Worm (Caenorhabditis elegans) whole organism, L1 larva: ENCODE data around the gene F36H5.8.

Experiments used
- F16B12.6 ChIP-seq: fragments of 150-350 bp; optimal IDR thresholded peaks from 2 replicates; lab custom pipeline; 2014; ENCODE audit warnings: missing biosample characterization, missing genetic modification characterization
- fkh-10 ChIP-seq: sonication (generic microtip); optimal IDR thresholded peaks from 2 replicates; lab custom pipeline; 2017; ENCODE audit warnings: missing biosample characterization, missing genetic modification reagents, missing genetic modification characterization
- isw-1 ChIP-seq: fragments of 200-800 bp; sonication (Bioruptor generic); IDR thresholded peaks from 2 replicates; pipeline ENCODE4 v1.3.6; 2022; ENCODE audit warnings: missing genetic modification characterization, missing compliant biosample characterization
- jun-1 ChIP-seq: fragments of 150-350 bp; optimal IDR thresholded peaks from 2 replicates; lab custom pipeline; 2014; ENCODE audit warnings: missing biosample characterization, missing genetic modification reagents, missing genetic modification characterization
- nhr-11 ChIP-seq: fragments of 150-350 bp; optimal IDR thresholded peaks from 2 replicates; lab custom pipeline; 2014; ENCODE audit warnings: missing biosample characterization, missing genetic modification characterization
- nhr-237 ChIP-seq: fragments of 150-350 bp; optimal IDR thresholded peaks from 2 replicates; lab custom pipeline; 2014; ENCODE audit warnings: missing biosample characterization, missing genetic modification characterization
- pqm-1 ChIP-seq: sonication (generic microtip); optimal IDR thresholded peaks from 3 replicates; lab custom pipeline; 2017; ENCODE audit warnings: missing biosample characterization, missing genetic modification characterization
- snpc-4 ChIP-seq: fragments of 150-350 bp; optimal IDR thresholded peaks from 2 replicates; lab custom pipeline; 2014; ENCODE audit warnings: missing biosample characterization, missing genetic modification characterization
- sox-4 ChIP-seq: sonication (generic microtip); optimal IDR thresholded peaks from 2 replicates; lab custom pipeline; 2016; ENCODE audit warnings: missing genetic modification characterization, missing compliant biosample characterization
- zag-1 ChIP-seq: fragments of 150-350 bp; optimal IDR thresholded peaks from 2 replicates; lab custom pipeline; 2014; ENCODE audit warnings: missing biosample characterization, missing genetic modification characterization
- zip-4 ChIP-seq: fragments of 200-800 bp; sonication (Bioruptor generic); optimal IDR thresholded peaks from 2 replicates; lab custom pipeline; 2018; ENCODE audit warnings: mild to moderate bottlenecking, missing genetic modification characterization, moderate library complexity, missing compliant biosample characterization
- ztf-11 ChIP-seq, 2 experiments: sonication (generic microtip); optimal IDR thresholded peaks; 2 replicates each; lab custom pipeline; 2016 to 2017; ENCODE audit warnings: missing genetic modification characterization in 2 of 2, missing biosample characterization in 1 of 2, missing compliant biosample characterization in 1 of 2

DNA sequence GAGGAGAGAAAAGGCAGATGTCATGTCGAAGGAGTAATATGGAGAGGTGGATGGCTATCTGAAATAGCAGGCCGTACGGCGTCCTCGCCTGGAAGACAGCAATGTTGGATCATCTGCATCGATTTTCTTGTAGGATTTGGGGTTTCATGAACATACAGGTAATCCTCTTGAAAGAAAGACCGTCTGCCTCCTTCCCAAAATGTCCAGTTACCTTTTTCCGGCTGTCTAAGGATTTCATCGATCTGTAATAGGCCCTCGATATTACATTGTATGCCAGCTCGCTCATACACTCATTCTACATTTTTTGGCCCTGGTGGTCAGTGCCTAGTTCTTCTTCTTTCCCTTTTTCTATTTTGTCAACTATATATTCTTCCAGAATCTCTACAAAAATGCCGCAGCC is 28.1 kb downstream of the F36H5.8 start, which contains the start of the genes fbxb-5 and btb-8:
- TF ChIP-seq snpc-4 (tag; lab: Kevin White, UChicago) (no peak), sox-4 (tag; lab: Kevin White, UChicago) (no peak), zag-1 (no peak), nhr-11 (tag; lab: Kevin White, UChicago) (no peak), jun-1 (tag; lab: Kevin White, UChicago) (no peak), isw-1 (GFP tag; lab: Robert Waterston, UW) (no peak), zip-4 (GFP tag; lab: Kevin White, UChicago) (no peak), ztf-11 (tag; optimal IDR thresholded peaks at IDR 0.05; lab: Kevin White, UChicago) (no peak), nhr-237 (no peak), fkh-10 (GFP tag; lab: Kevin White, UChicago) (no peak), pqm-1 (tag; lab: Kevin White, UChicago) (no peak), F16B12.6 (tag; lab: Kevin White, UChicago) (no peak)
